Worm (Caenorhabditis elegans) whole organism, L2 larva: ENCODE results near the gene F44F4.3.

Source experiments
- R02D3.7 ChIP-seq: fragments of 150-350 bp; optimal IDR thresholded peaks from 2 replicates; lab custom pipeline; 2014; ENCODE audit warnings: missing biosample characterization, missing genetic modification characterization
- egl-27 ChIP-seq: sonication (generic microtip); optimal IDR thresholded peaks from 3 replicates; lab custom pipeline; 2017; ENCODE audit warnings: missing biosample characterization, missing genetic modification reagents, missing genetic modification characterization
- snpc-4 ChIP-seq: fragments of 150-350 bp; optimal IDR thresholded peaks from 2 replicates; lab custom pipeline; 2014; ENCODE audit warnings: missing biosample characterization, missing genetic modification characterization
- unc-55 ChIP-seq: fragments of 150-350 bp; sonication (generic microtip); optimal IDR thresholded peaks from 3 replicates; lab custom pipeline; 2014; ENCODE audit warnings: missing biosample characterization, missing genetic modification reagents, missing genetic modification characterization
- ztf-1 ChIP-seq: fragments of 200-800 bp; sonication (Bioruptor generic); conservative IDR thresholded peaks from 2 replicates; pipeline ENCODE4 v1.3.6; 2022; ENCODE audit warnings: missing genetic modification characterization, missing compliant biosample characterization

ce11 chrII:10915732-10916131 lies 30.0 kb upstream of the F44F4.3 start, which contains the start of gene F44F4.9:
- TF ChIP-seq snpc-4 (tag; lab: Kevin White, UChicago) (no peak), ztf-1 (GFP tag; lab: Robert Waterston, UW) (no peak), egl-27 (tag; lab: Kevin White, UChicago) (no peak), unc-55 (GFP tag; lab: Kevin White, UChicago) (no peak), R02D3.7 (no peak)
